Fruit fly (Drosophila melanogaster) whole organism, wandering third instar larva: Measurements from ENCODE around the gene Dscam4.

Experiments
- CG32264 ChIP-seq: fragments of 200-800 bp; sonication (Bioruptor generic); optimal IDR thresholded peaks from 2 replicates; lab custom pipeline; 2016; ENCODE audit warnings: missing biosample characterization, missing genetic modification characterization
- Dfd ChIP-seq: fragments of >200 bp; optimal IDR thresholded peaks from 2 replicates; lab custom pipeline; 2017; ENCODE audit warnings: missing biosample characterization, missing genetic modification characterization
- Myc ChIP-seq: fragments of >200 bp; optimal IDR thresholded peaks from 2 replicates; lab custom pipeline; 2017
- Rel ChIP-seq, 2 experiments: fragments of 200-800 bp; sonication (Bioruptor generic) in 1 of 2; optimal IDR thresholded peaks; 2 replicates in 1 of 2; 3 replicates in 1 of 2; lab custom pipeline; 2016 to 2019; ENCODE audit warnings: mild to moderate bottlenecking in 2 of 2, missing biosample characterization in 2 of 2, missing genetic modification characterization in 2 of 2, moderate library complexity in 1 of 2
- Sp1 ChIP-seq: fragments of 200-800 bp; sonication (Bioruptor generic); optimal IDR thresholded peaks from 3 replicates; lab custom pipeline; 2019; ENCODE audit warnings: missing biosample characterization, mild to moderate bottlenecking, missing genetic modification characterization, moderate library complexity
- Vsx2 ChIP-seq: fragments of 200-300, 225-300 bp; sonication (Bioruptor generic); optimal IDR thresholded peaks from 2 replicates; lab custom pipeline; 2018; ENCODE audit warnings: missing biosample characterization, missing genetic modification characterization; ENCODE audit not compliant: partially characterized antibody
- br ChIP-seq: fragments of 200-800 bp; sonication (Bioruptor generic); optimal IDR thresholded peaks from 2 replicates; lab custom pipeline; 2016; ENCODE audit warnings: missing biosample characterization, missing genetic modification characterization
- ey ChIP-seq: fragments of 200-800 bp; sonication (Bioruptor generic); optimal IDR thresholded peaks from 2 replicates; lab custom pipeline; 2016; ENCODE audit warnings: missing biosample characterization, missing genetic modification characterization
- fru ChIP-seq: fragments of 200-800 bp; sonication (Bioruptor generic); optimal IDR thresholded peaks from 3 replicates; lab custom pipeline; 2016; ENCODE audit warnings: missing biosample characterization, mild to moderate bottlenecking, missing genetic modification characterization
- lola ChIP-seq: fragments of >200 bp; optimal IDR thresholded peaks from 2 replicates; lab custom pipeline; 2017; ENCODE audit warnings: missing biosample characterization, missing genetic modification characterization
- psq ChIP-seq: fragments of 200-800 bp; sonication (Bioruptor generic); optimal IDR thresholded peaks from 3 replicates; lab custom pipeline; 2017; ENCODE audit warnings: missing biosample characterization, mild to moderate bottlenecking, missing genetic modification characterization, moderate library complexity
- usp ChIP-seq: fragments of >200 bp; optimal IDR thresholded peaks from 2 replicates; lab custom pipeline; 2017; ENCODE audit warnings: missing biosample characterization, missing genetic modification characterization
- woc ChIP-seq: sonication (Bioruptor generic); optimal IDR thresholded peaks from 2 replicates; lab custom pipeline; 2016; ENCODE audit warnings: missing biosample characterization, mild to moderate bottlenecking, missing genetic modification characterization

DNA sequence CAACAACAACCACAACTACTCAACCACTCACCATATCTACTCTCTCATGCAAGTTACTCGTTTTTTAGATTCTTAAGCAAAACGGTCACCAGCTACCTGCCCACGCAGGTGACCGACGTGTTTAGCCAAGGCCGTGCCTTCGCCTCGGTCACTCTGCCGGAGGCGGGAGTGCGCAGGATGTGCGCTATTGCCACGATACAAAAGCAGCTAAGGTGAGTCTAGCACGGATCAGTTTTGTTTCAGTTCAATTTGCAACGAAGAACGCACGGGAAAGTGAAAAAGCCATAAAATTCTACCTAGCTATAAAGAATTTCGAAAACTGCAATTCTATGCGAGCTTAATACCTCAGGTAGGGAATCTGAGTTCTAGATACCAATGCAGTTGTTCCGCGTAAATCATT, 49.2 kb upstream of the Dscam4 start:
- TF ChIP-seq Vsx2 (GFP tag; lab: Kevin White, UChicago) (no peak), psq (GFP tag; lab: Kevin White, UChicago) (no peak), usp (GFP tag; lab: Kevin White, UChicago) (no peak), fru (GFP tag; lab: Kevin White, UChicago) (no peak), Dfd (GFP tag; lab: Kevin White, UChicago) (no peak), br (GFP tag; lab: Kevin White, UChicago) (no peak), ey (no peak), Myc (lab: Kevin White, UChicago) (no peak), woc (GFP tag; lab: Kevin White, UChicago) (no peak), lola (GFP tag; lab: Kevin White, UChicago) (no peak), CG32264 (GFP tag; lab: Kevin White, UChicago) (no peak), Rel (GFP tag; optimal IDR thresholded peaks at IDR 0.05; lab: Kevin White, UChicago) (no peak), Rel (tag; optimal IDR thresholded peaks at IDR 0.05; lab: Kevin White, UChicago) (no peak), Sp1 (GFP tag; lab: Kevin White, UChicago) (no peak)
